Fruit fly (Drosophila melanogaster) whole organism, embryonic: ENCODE results near the gene CG31100.

ENCODE experiments used
- ATbp ChIP-seq: fragments of 200-800 bp; sonication (Bioruptor generic); optimal IDR thresholded peaks from 2 replicates; lab custom pipeline; 2017; ENCODE audit warnings: missing biosample characterization, mild to moderate bottlenecking, missing genetic modification characterization, missing genetic modification reagents
- Bteb2 ChIP-seq: fragments of 200-800 bp; sonication (Bioruptor generic); optimal IDR thresholded peaks from 2 replicates; lab custom pipeline; 2016; ENCODE audit warnings: missing biosample characterization, missing genetic modification characterization
- C15 ChIP-seq: fragments of 200-800 bp; sonication (Bioruptor generic); IDR thresholded peaks from 3 replicates; pipeline ENCODE4 v1.3.6; 2022; ENCODE audit warnings: missing biosample characterization, missing genetic modification characterization
- CG11085 ChIP-seq: fragments of 200-800 bp; sonication (Bioruptor generic); IDR thresholded peaks from 2 replicates; pipeline ENCODE4 v1.3.6; 2022; ENCODE audit warnings: missing biosample characterization, missing genetic modification characterization
- CG11695 ChIP-seq: fragments of 200-800 bp; sonication (Bioruptor generic); IDR thresholded peaks from 3 replicates; pipeline ENCODE4 v1.3.6; 2022; ENCODE audit warnings: missing biosample characterization, missing genetic modification characterization
- CG12155 ChIP-seq: fragments of 200-800 bp; sonication (Bioruptor generic); optimal IDR thresholded peaks from 3 replicates; lab custom pipeline; 2016; ENCODE audit warnings: missing biosample characterization, missing genetic modification characterization
- CG12299 ChIP-seq: fragments of 200-800 bp; sonication (Bioruptor generic); optimal IDR thresholded peaks from 2 replicates; lab custom pipeline; 2018; ENCODE audit warnings: missing biosample characterization, mild to moderate bottlenecking, missing genetic modification characterization
- CG12744 ChIP-seq: fragments of 200-800 bp; sonication (Bioruptor generic); optimal IDR thresholded peaks from 2 replicates; lab custom pipeline; 2016; ENCODE audit warnings: missing biosample characterization, missing genetic modification characterization
- CG12769 ChIP-seq: fragments of 200-800 bp; sonication (Bioruptor generic); optimal IDR thresholded peaks from 2 replicates; lab custom pipeline; 2019; ENCODE audit warnings: missing biosample characterization, mild to moderate bottlenecking, missing genetic modification characterization, moderate library complexity
- CG15073 ChIP-seq: fragments of 200-800 bp; sonication (Bioruptor generic); optimal IDR thresholded peaks from 2 replicates; lab custom pipeline; 2016; ENCODE audit warnings: missing biosample characterization, missing genetic modification characterization
- CG2678 ChIP-seq: fragments of 200-800 bp; sonication (Bioruptor generic); optimal IDR thresholded peaks from 3 replicates; lab custom pipeline; 2019; ENCODE audit warnings: missing biosample characterization, mild to moderate bottlenecking, missing genetic modification characterization, moderate library complexity
- CG2712 ChIP-seq: fragments of 200-800 bp; optimal IDR thresholded peaks from 3 replicates; lab custom pipeline; 2019; ENCODE audit warnings: missing biosample characterization, mild to moderate bottlenecking, missing genetic modification characterization, moderate library complexity
- CG30020 ChIP-seq: fragments of 200-800 bp; optimal IDR thresholded peaks from 2 replicates; lab custom pipeline; 2019; ENCODE audit warnings: missing biosample characterization, mild to moderate bottlenecking, missing genetic modification characterization, moderate library complexity
- CG31224 ChIP-seq: fragments of 200-800 bp; sonication (Bioruptor generic); IDR thresholded peaks from 2 replicates; pipeline ENCODE4 v1.3.6; 2022; ENCODE audit warnings: missing biosample characterization, missing genetic modification characterization
- CG31441 ChIP-seq: fragments of 200-800 bp; sonication (Bioruptor generic); IDR thresholded peaks from 2 replicates; pipeline ENCODE4 v1.3.6; 2022; ENCODE audit warnings: missing biosample characterization, missing genetic modification characterization
- CG6175 ChIP-seq: fragments of 200-800 bp; sonication (Bioruptor generic); IDR thresholded peaks from 3 replicates; pipeline ENCODE4 v1.3.6; 2022; ENCODE audit warnings: missing biosample characterization, missing genetic modification characterization
- CG6813 ChIP-seq: fragments of 200-800 bp; sonication (Bioruptor generic); optimal IDR thresholded peaks from 2 replicates; lab custom pipeline; 2017; ENCODE audit warnings: missing biosample characterization, missing genetic modification characterization, mild to moderate bottlenecking, moderate library complexity, missing genetic modification reagents
- CG7271 ChIP-seq: fragments of 200-800 bp; sonication (Bioruptor generic); optimal IDR thresholded peaks from 2 replicates; lab custom pipeline; 2018; ENCODE audit warnings: missing biosample characterization, mild to moderate bottlenecking, missing genetic modification characterization, moderate library complexity
- CG8388 ChIP-seq: fragments of 200-800 bp; sonication (Bioruptor generic); optimal IDR thresholded peaks from 2 replicates; lab custom pipeline; 2019; ENCODE audit warnings: missing biosample characterization, mild to moderate bottlenecking, missing genetic modification characterization, moderate library complexity
- Lim3 ChIP-seq: fragments of 200-800 bp; sonication (Bioruptor generic); IDR thresholded peaks from 2 replicates; pipeline ENCODE4 v1.3.6; 2022; ENCODE audit warnings: missing biosample characterization, missing genetic modification characterization
- Neu2 ChIP-seq: fragments of 200-800 bp; sonication (Bioruptor generic); optimal IDR thresholded peaks from 3 replicates; lab custom pipeline; 2016; ENCODE audit warnings: missing biosample characterization, missing genetic modification characterization, borderline replicate concordance
- Sin3A ChIP-seq: fragments of >200 bp; optimal IDR thresholded peaks from 2 replicates; lab custom pipeline; 2018
- Sry-δ ChIP-seq: fragments of 200-800 bp; sonication (Bioruptor generic); optimal IDR thresholded peaks from 2 replicates; lab custom pipeline; 2016; ENCODE audit warnings: missing biosample characterization, missing genetic modification characterization
- Vsx1 ChIP-seq: fragments of 200-800 bp; sonication (Bioruptor generic); optimal IDR thresholded peaks from 2 replicates; lab custom pipeline; 2017; ENCODE audit warnings: missing biosample characterization, mild to moderate bottlenecking, missing genetic modification characterization, missing genetic modification reagents
- abd-A ChIP-seq: fragments of 200-800 bp; sonication (Bioruptor generic); optimal IDR thresholded peaks from 3 replicates; lab custom pipeline; 2019; ENCODE audit warnings: missing biosample characterization, mild to moderate bottlenecking, missing genetic modification characterization, moderate library complexity
- ac ChIP-seq: fragments of 200-800 bp; sonication (Bioruptor generic); optimal IDR thresholded peaks from 3 replicates; lab custom pipeline; 2017; ENCODE audit warnings: missing biosample characterization, mild to moderate bottlenecking, missing genetic modification characterization
- ara ChIP-seq: fragments of 200-800 bp; sonication (Bioruptor generic); IDR thresholded peaks from 2 replicates; pipeline ENCODE4 v1.3.6; 2022; ENCODE audit warnings: missing biosample characterization, missing genetic modification characterization
- caup ChIP-seq: fragments of 200-800 bp; sonication (Bioruptor generic); optimal IDR thresholded peaks from 3 replicates; lab custom pipeline; 2017; ENCODE audit warnings: missing biosample characterization, mild to moderate bottlenecking, missing genetic modification characterization, moderate library complexity; ENCODE audit not compliant: severe bottlenecking
- ci ChIP-seq: fragments of 200-800 bp; sonication (Bioruptor generic); IDR thresholded peaks from 3 replicates; pipeline ENCODE4 v1.3.6; 2022; ENCODE audit warnings: missing biosample characterization, missing genetic modification characterization
- crc ChIP-seq: fragments of 200-800 bp; sonication (Bioruptor generic); optimal IDR thresholded peaks from 2 replicates; lab custom pipeline; 2016; ENCODE audit warnings: missing biosample characterization, missing genetic modification characterization
- dan ChIP-seq: fragments of 200-800 bp; sonication (Bioruptor generic); IDR thresholded peaks from 2 replicates; pipeline ENCODE4 v1.3.6; 2022; ENCODE audit warnings: missing biosample characterization, missing genetic modification characterization
- disco-r ChIP-seq: fragments of 200-800 bp; sonication (Bioruptor generic); optimal IDR thresholded peaks from 2 replicates; lab custom pipeline; 2016; ENCODE audit warnings: missing biosample characterization, missing genetic modification characterization
- dmrt99B ChIP-seq: fragments of 200-800 bp; sonication (Bioruptor generic); optimal IDR thresholded peaks from 2 replicates; lab custom pipeline; 2018; ENCODE audit warnings: missing biosample characterization, mild to moderate bottlenecking, missing genetic modification characterization, moderate library complexity
- gce ChIP-seq: fragments of 200-800 bp; sonication (Bioruptor generic); IDR thresholded peaks from 3 replicates; pipeline ENCODE4 v1.3.6; 2022; ENCODE audit warnings: missing biosample characterization, missing genetic modification characterization
- grau ChIP-seq: fragments of 200-800 bp; optimal IDR thresholded peaks from 3 replicates; lab custom pipeline; 2019; ENCODE audit warnings: missing biosample characterization, mild to moderate bottlenecking, missing genetic modification characterization, moderate library complexity
- grn ChIP-seq: fragments of 200-800 bp; sonication (Bioruptor generic); optimal IDR thresholded peaks from 3 replicates; lab custom pipeline; 2017; ENCODE audit warnings: missing biosample characterization, missing genetic modification characterization
- lab ChIP-seq: fragments of 200-800 bp; sonication (Bioruptor generic); optimal IDR thresholded peaks from 3 replicates; lab custom pipeline; 2017; ENCODE audit warnings: missing biosample characterization, missing genetic modification characterization, mild to moderate bottlenecking, moderate library complexity, missing genetic modification reagents
- pita ChIP-seq: fragments of 200-800 bp; sonication (Bioruptor generic); optimal IDR thresholded peaks from 2 replicates; lab custom pipeline; 2017; ENCODE audit warnings: missing biosample characterization, mild to moderate bottlenecking, missing genetic modification characterization
- prd ChIP-seq, 3 experiments: fragments of >200 bp in 2 of 3; fragments of 200-800 bp in 1 of 3; sonication (Bioruptor generic) in 1 of 3; optimal IDR thresholded peaks in 2 of 3; IDR thresholded peaks in 1 of 3; 2 replicates in 2 of 3; 3 replicates in 1 of 3; pipeline versions ENCODE4 v1.3.6 to Lab custom; 2017 to 2022; ENCODE audit warnings: missing biosample characterization in 1 of 3, missing genetic modification characterization in 1 of 3
- psq ChIP-seq: fragments of 200-800 bp; sonication (Bioruptor generic); optimal IDR thresholded peaks from 2 replicates; lab custom pipeline; 2017; ENCODE audit warnings: missing biosample characterization, missing genetic modification characterization
- ranshi ChIP-seq: fragments of 200-800 bp; sonication (Bioruptor generic); IDR thresholded peaks from 2 replicates; pipeline ENCODE4 v1.3.6; 2022; ENCODE audit warnings: missing biosample characterization, missing genetic modification characterization
- run ChIP-seq: fragments of 200-800 bp; sonication (Bioruptor generic); optimal IDR thresholded peaks from 3 replicates; lab custom pipeline; 2018; ENCODE audit warnings: missing biosample characterization, mild to moderate bottlenecking, missing genetic modification characterization
- sc ChIP-seq, 3 experiments: fragments of >200 bp in 2 of 3; fragments of 200-800 bp in 1 of 3; sonication (Bioruptor generic) in 1 of 3; optimal IDR thresholded peaks; 2 replicates in 2 of 3; 3 replicates in 1 of 3; lab custom pipeline; 2017; ENCODE audit warnings: mild to moderate bottlenecking in 1 of 3, missing biosample characterization in 1 of 3, missing genetic modification characterization in 1 of 3, missing genetic modification reagents in 1 of 3
- schlank ChIP-seq: fragments of 200-800 bp; sonication (Bioruptor generic); optimal IDR thresholded peaks from 2 replicates; lab custom pipeline; 2018; ENCODE audit warnings: missing biosample characterization, mild to moderate bottlenecking, missing genetic modification characterization
- sens-2 ChIP-seq: fragments of 200-800 bp; sonication (Bioruptor generic); IDR thresholded peaks from 2 replicates; pipeline ENCODE4 v1.3.6; 2022; ENCODE audit warnings: missing biosample characterization, missing genetic modification characterization
- slou ChIP-seq: fragments of 200-800 bp; sonication (Bioruptor generic); optimal IDR thresholded peaks from 3 replicates; lab custom pipeline; 2016; ENCODE audit warnings: missing biosample characterization, missing genetic modification characterization
- sug ChIP-seq: fragments of 200-800 bp; optimal IDR thresholded peaks from 2 replicates; lab custom pipeline; 2019; ENCODE audit warnings: missing biosample characterization, mild to moderate bottlenecking, missing genetic modification characterization, moderate library complexity
- vvl ChIP-seq: fragments of 200-800 bp; sonication (Bioruptor generic); IDR thresholded peaks from 2 replicates; pipeline ENCODE4 v1.3.6; 2022; ENCODE audit warnings: missing biosample characterization, missing genetic modification characterization

Gene CG31100

DNA sequence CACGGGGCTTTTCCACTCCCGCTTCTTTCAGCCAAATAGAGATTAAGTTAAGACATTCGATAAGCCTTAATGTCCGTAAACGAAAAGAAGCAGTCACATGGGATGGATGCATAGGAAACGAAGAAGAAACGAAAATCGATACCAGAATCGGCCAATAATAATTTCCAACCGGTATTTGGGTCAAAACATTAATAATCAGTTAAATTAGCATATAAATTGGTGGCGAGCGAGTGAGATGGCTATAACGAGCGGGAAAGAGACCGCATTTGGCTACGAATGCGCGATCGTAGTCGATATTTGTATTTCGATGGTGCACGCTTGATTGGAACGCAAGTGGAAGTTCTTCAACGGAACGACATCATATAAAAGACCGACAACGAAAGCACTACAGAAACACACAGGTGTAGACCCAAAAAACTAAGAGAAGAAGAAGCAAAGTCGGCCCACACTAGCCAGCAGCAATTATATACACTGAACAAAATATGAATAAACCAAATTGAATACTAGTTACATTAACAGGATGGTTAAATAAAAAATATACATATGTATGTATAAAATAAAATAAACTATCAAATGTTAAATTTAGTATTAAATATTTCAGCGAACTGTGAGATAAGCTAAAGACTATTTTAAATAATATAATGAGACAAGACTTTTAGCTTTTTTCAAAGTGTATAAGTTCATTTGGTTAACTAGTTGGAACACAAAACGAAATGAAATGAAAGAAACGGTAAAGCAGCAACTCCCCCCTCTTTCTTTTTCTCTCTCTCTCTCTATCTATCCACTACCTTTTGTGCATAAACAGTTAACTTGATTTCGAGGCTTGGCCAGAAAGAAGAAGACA, 48.7 kb downstream of the CG31100 start (continued):
- TF ChIP-seq CG12769 (tag; lab: Kevin White, UChicago) (peak; percentile 73), schlank (no peak), CG31224 (GFP tag; lab: Robert Waterston, UW) (no peak), Neu2 (no peak), prd (optimal IDR thresholded peaks at IDR 0.05; lab: Kevin White, UChicago) (no peak), prd (GFP tag; IDR thresholded peaks at IDR 0.05; lab: Robert Waterston, UW) (no peak; the same call in 2 of the 3 replicates), ara (no peak), CG30020 (tag; lab: Kevin White, UChicago) (peak; percentile 24), C15 (GFP tag; lab: Robert Waterston, UW) (no peak), ci (GFP tag; lab: Robert Waterston, UW) (peak; percentile 45; the same call in 1 of the 3 replicates), psq (peak; percentile 62), lab (GFP tag; lab: Kevin White, UChicago) (peak; percentile 40), Lim3 (GFP tag; lab: Robert Waterston, UW) (no peak), sc (optimal IDR thresholded peaks at IDR 0.05; lab: Kevin White, UChicago) (no peak), sc (GFP tag; optimal IDR thresholded peaks at IDR 0.05; lab: Kevin White, UChicago) (peak; percentile 40), CG7271 (tag; lab: Kevin White, UChicago) (no peak), CG8388 (GFP tag; lab: Kevin White, UChicago) (peak; percentile 86), pita (GFP tag; lab: Kevin White, UChicago) (no peak), Vsx1 (peak; percentile 3), Bteb2 (no peak), grn (GFP tag; lab: Kevin White, UChicago) (peak; percentile 19), CG6813 (no peak), sens-2 (GFP tag; lab: Robert Waterston, UW) (no peak), run (tag; lab: Kevin White, UChicago) (peak; percentile 32), CG11695 (GFP tag; lab: Robert Waterston, UW) (0 out of 3 replicates have a peak, but pooled peaks have one; percentile 42), CG12155 (GFP tag; lab: Kevin White, UChicago) (peak; percentile 11), vvl (GFP tag; lab: Robert Waterston, UW) (peak; percentile 74), grau (tag; lab: Kevin White, UChicago) (peak; percentile 70), dan (GFP tag; lab: Robert Waterston, UW) (no peak), CG2712 (peak; percentile 89), ranshi (GFP tag; lab: Robert Waterston, UW) (no peak), Sry-δ (GFP tag; lab: Kevin White, UChicago) (no peak), CG15073 (GFP tag; lab: Kevin White, UChicago) (no peak), CG12299 (tag; lab: Kevin White, UChicago) (peak; percentile 24), caup (GFP tag; lab: Kevin White, UChicago) (no peak), CG11085 (no peak), CG31441 (GFP tag; lab: Robert Waterston, UW) (peak; percentile 88), ac (GFP tag; lab: Kevin White, UChicago) (no peak), disco-r (GFP tag; lab: Kevin White, UChicago) (no peak), sug (tag; lab: Kevin White, UChicago) (no peak), crc (no peak), slou (no peak), gce (GFP tag; lab: Robert Waterston, UW) (no peak), Sin3A (lab: Kevin White, UChicago) (no peak), CG2678 (tag; lab: Kevin White, UChicago) (peak; percentile 84), ATbp (GFP tag; lab: Kevin White, UChicago) (peak; percentile 63), dmrt99B (tag; lab: Kevin White, UChicago) (peak; percentile 85), CG12744 (no peak), abd-A (tag; lab: Kevin White, UChicago) (peak; percentile 97), CG6175 (GFP tag; lab: Robert Waterston, UW) (no peak)
